2 fruit fly cellular contexts compared by ENCODE assay signal in the genomic region with DNA sequence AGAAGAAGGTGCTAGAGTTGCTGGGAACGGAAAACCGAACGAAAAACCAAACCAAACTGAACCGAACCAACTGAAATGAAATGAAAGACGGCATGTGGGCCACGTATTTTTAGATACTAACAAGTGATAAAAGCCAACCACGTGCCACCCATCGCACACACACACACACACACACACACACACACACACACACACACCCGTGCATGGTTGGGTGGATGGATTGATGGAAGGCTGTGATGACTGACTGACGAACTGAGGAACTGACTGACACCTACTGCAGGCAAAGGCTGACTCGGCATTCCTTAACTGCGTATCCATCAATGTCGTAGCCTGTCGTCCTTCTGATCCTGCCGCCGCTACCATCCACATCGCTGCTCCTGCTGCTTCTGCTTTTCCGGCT.
A peak's percentile ranks its signal among the peaks of the same experiment; 100 is the strongest.
TF ChIP-seq lines count a peak whose summit lies in the region.

No protein-coding gene starts in this region.

- no peak for TF ChIP-seq CTCF in whole organism, embryonic (GFP tag; optimal IDR thresholded peaks at IDR 0.05; lab: Kevin White, UChicago)

TF ChIP-seq in whole organism, embryonic, 481 proteins besides CTCF, POLR2A, EP300 and RAD21:
- TF ChIP-seq CG8281 (tag; optimal IDR thresholded peaks at IDR 0.05; lab: Kevin White, UChicago) (peak; percentile 95), seq (GFP tag; IDR thresholded peaks at IDR 0.05; lab: Robert Waterston, UW) (no peak)

TF ChIP-seq in whole organism, wandering third instar larva, 38 proteins besides CTCF, POLR2A, EP300 and RAD21:
- peak; percentile 56 for TF ChIP-seq Dfd (GFP tag; optimal IDR thresholded peaks at IDR 0.05; lab: Kevin White, UChicago)
- no peak for TF ChIP-seq GATAd (GFP tag; optimal IDR thresholded peaks at IDR 0.05; lab: Kevin White, UChicago)
- no peak for TF ChIP-seq Hr83 (GFP tag; optimal IDR thresholded peaks at IDR 0.05; lab: Kevin White, UChicago; ENCODE audit: poor library complexity, severe bottlenecking)
